Worm (Caenorhabditis elegans) whole organism, L2 larva: ENCODE results near the gene F28C10.3.

ENCODE experiments used
- R02D3.7 ChIP-seq: fragments of 150-350 bp; optimal IDR thresholded peaks from 2 replicates; lab custom pipeline; 2014; ENCODE audit warnings: missing biosample characterization, missing genetic modification characterization
- aly-2 ChIP-seq: fragments of 150-350 bp; optimal IDR thresholded peaks from 2 replicates; lab custom pipeline; 2014; ENCODE audit warnings: missing biosample characterization, missing genetic modification characterization
- ceh-82 ChIP-seq: fragments of 150-350 bp; optimal IDR thresholded peaks from 2 replicates; lab custom pipeline; 2014; ENCODE audit warnings: missing biosample characterization, missing genetic modification characterization
- fos-1 ChIP-seq: fragments of 150-350 bp; optimal IDR thresholded peaks from 2 replicates; lab custom pipeline; 2014; ENCODE audit warnings: missing biosample characterization, missing genetic modification characterization
- lin-13 ChIP-seq: fragments of 150-350 bp; optimal IDR thresholded peaks from 2 replicates; lab custom pipeline; 2014; ENCODE audit warnings: missing biosample characterization, missing genetic modification reagents, missing genetic modification characterization
- lsy-2 ChIP-seq, 2 experiments: fragments of 150-350 bp in 1 of 2; sonication (generic microtip) in 1 of 2; optimal IDR thresholded peaks; 2 replicates each; lab custom pipeline; 2014 to 2017; ENCODE audit warnings: missing biosample characterization in 2 of 2, missing genetic modification characterization in 2 of 2
- nhr-11 ChIP-seq: fragments of 150-350 bp; optimal IDR thresholded peaks from 2 replicates; lab custom pipeline; 2014; ENCODE audit warnings: missing biosample characterization, missing genetic modification characterization
- nhr-129 ChIP-seq: fragments of 150-350 bp; optimal IDR thresholded peaks from 2 replicates; lab custom pipeline; 2014; ENCODE audit warnings: missing biosample characterization, missing genetic modification characterization
- nhr-25 ChIP-seq: fragments of 150-350 bp; sonication (generic microtip); optimal IDR thresholded peaks from 3 replicates; lab custom pipeline; 2014; ENCODE audit warnings: missing biosample characterization, missing genetic modification characterization
- skn-1 ChIP-seq: sonication (generic microtip); optimal IDR thresholded peaks from 2 replicates; lab custom pipeline; 2017; ENCODE audit warnings: missing biosample characterization, missing genetic modification characterization
- ztf-4 ChIP-seq: fragments of 150-350 bp; optimal IDR thresholded peaks from 2 replicates; lab custom pipeline; 2014; ENCODE audit warnings: missing biosample characterization, missing genetic modification characterization

DNA sequence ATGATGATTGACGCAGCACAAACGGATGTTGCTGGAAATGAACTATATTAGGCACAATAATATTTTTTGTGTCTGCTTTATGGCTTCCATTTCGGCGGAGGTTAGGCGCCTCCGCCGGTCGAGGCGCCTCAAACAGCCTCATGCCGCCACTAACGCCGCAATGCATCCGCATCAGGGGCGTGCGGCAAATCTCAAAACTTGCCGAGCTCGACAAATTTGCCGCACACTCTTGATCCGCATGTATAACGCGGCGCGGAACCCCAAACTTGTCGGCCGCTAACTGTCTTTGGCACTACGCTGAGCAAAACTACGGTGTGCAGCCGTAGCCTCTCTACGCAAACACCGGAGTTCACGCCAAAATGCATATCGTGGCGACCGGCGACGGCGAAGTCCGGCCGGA lies 46.1 kb upstream of the F28C10.3 start:
- TF ChIP-seq ztf-4 (tag; lab: Kevin White, UChicago), result no peak
- TF ChIP-seq aly-2 (tag; lab: Kevin White, UChicago), result no peak
- no peak for TF ChIP-seq skn-1 (tag; lab: Kevin White, UChicago)
- TF ChIP-seq lin-13 (GFP tag; lab: Kevin White, UChicago), result no peak
- no peak for TF ChIP-seq nhr-11 (tag; lab: Kevin White, UChicago)
- no peak for TF ChIP-seq lsy-2 (tag; optimal IDR thresholded peaks at IDR 0.05; lab: Kevin White, UChicago)
- TF ChIP-seq ceh-82 (tag; lab: Kevin White, UChicago), result no peak
- TF ChIP-seq fos-1 (tag; lab: Kevin White, UChicago), result no peak
- TF ChIP-seq nhr-129, result no peak
- TF ChIP-seq R02D3.7, result no peak
- TF ChIP-seq nhr-25 (tag; lab: Kevin White, UChicago), result no peak
